Worm (Caenorhabditis elegans) whole organism, midembryonic: ENCODE results near the gene nlg-1.

Source experiments
- flt-1 ChIP-seq: fragments of 200-800 bp; sonication (Bioruptor generic); IDR thresholded peaks from 2 replicates; pipeline ENCODE4 v1.3.6; 2022; ENCODE audit warnings: missing genetic modification characterization, missing compliant biosample characterization
- klf-2 ChIP-seq: fragments of 200-800 bp; sonication (Bioruptor generic); conservative IDR thresholded peaks from 2 replicates; pipeline ENCODE4 v1.3.6; 2022; ENCODE audit warnings: missing genetic modification reagents, missing genetic modification characterization, missing compliant biosample characterization

DNA sequence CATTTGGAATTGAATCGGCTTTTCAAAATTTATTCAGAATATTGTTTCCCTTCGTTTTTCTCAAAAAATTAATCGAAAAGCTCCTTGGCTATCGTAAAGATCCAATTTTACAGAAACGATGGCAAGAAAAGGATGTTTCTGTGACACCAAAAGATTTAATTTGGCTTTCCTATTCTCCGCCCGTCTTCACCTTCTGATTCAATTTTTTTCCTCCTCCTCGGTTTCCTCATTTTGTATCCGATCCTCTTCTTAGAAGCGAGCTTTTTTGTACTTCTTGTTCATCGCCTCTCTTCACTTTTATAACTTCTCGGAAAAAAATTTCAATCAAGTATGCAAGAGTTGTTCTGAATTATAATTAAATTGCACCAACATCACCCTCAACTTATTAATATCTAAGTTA, 20.9 kb downstream of the nlg-1 start:
- no peak for TF ChIP-seq klf-2 (GFP tag; lab: Robert Waterston, UW)
- TF ChIP-seq flt-1 (GFP tag; lab: Robert Waterston, UW) = no peak
